Fruit fly (Drosophila melanogaster) whole organism, embryonic: ENCODE data around the gene Cpr62Ba.

Experiments used
- Antp ChIP-seq: fragments of 200-800 bp; sonication (Bioruptor generic); optimal IDR thresholded peaks from 3 replicates; lab custom pipeline; 2016; ENCODE audit warnings: missing biosample characterization, missing genetic modification characterization
- Bteb2 ChIP-seq: fragments of 200-800 bp; sonication (Bioruptor generic); optimal IDR thresholded peaks from 2 replicates; lab custom pipeline; 2016; ENCODE audit warnings: missing biosample characterization, missing genetic modification characterization
- CG10321 ChIP-seq: fragments of 200-800 bp; sonication (Bioruptor generic); IDR thresholded peaks from 2 replicates; pipeline ENCODE4 v1.3.6; 2022; ENCODE audit warnings: missing biosample characterization, missing genetic modification characterization
- CG10565 ChIP-seq: fragments of 200-800 bp; sonication (Bioruptor generic); optimal IDR thresholded peaks from 3 replicates; lab custom pipeline; 2016; ENCODE audit warnings: missing biosample characterization, mild to moderate bottlenecking, missing genetic modification characterization
- CG12236 ChIP-seq: fragments of 200-800 bp; sonication (Bioruptor generic); optimal IDR thresholded peaks from 2 replicates; lab custom pipeline; 2016; ENCODE audit warnings: missing biosample characterization, missing genetic modification characterization
- CG14050 ChIP-seq: fragments of 200-800 bp; sonication (Bioruptor generic); IDR thresholded peaks from 3 replicates; pipeline ENCODE4 v1.3.6; 2022; ENCODE audit warnings: missing biosample characterization, missing genetic modification characterization
- CG1602 ChIP-seq: fragments of 200-800 bp; sonication (Bioruptor generic); optimal IDR thresholded peaks from 3 replicates; lab custom pipeline; 2016; ENCODE audit warnings: missing biosample characterization, missing genetic modification characterization
- CG17802 ChIP-seq: fragments of 200-800 bp; sonication (Bioruptor generic); optimal IDR thresholded peaks from 2 replicates; lab custom pipeline; 2018; ENCODE audit warnings: missing biosample characterization, mild to moderate bottlenecking, missing genetic modification characterization, moderate library complexity
- CG30403 ChIP-seq: fragments of 200-800 bp; sonication (Bioruptor generic); optimal IDR thresholded peaks from 3 replicates; lab custom pipeline; 2016; ENCODE audit warnings: missing biosample characterization, missing genetic modification characterization
- CG31441 ChIP-seq: fragments of 200-800 bp; sonication (Bioruptor generic); IDR thresholded peaks from 2 replicates; pipeline ENCODE4 v1.3.6; 2022; ENCODE audit warnings: missing biosample characterization, missing genetic modification characterization
- CG4328 ChIP-seq: fragments of 200-800 bp; sonication (Bioruptor generic); optimal IDR thresholded peaks from 3 replicates; lab custom pipeline; 2017; ENCODE audit warnings: missing biosample characterization, missing genetic modification reagents, missing genetic modification characterization
- CG6254 ChIP-seq: fragments of 200-800 bp; sonication (Bioruptor generic); optimal IDR thresholded peaks from 3 replicates; lab custom pipeline; 2017; ENCODE audit warnings: mild to moderate bottlenecking, missing biosample characterization, missing genetic modification reagents, missing genetic modification characterization
- CG6813 ChIP-seq: fragments of 200-800 bp; sonication (Bioruptor generic); optimal IDR thresholded peaks from 2 replicates; lab custom pipeline; 2017; ENCODE audit warnings: missing biosample characterization, missing genetic modification characterization, mild to moderate bottlenecking, moderate library complexity, missing genetic modification reagents
- CG8359 ChIP-seq: fragments of 200-800 bp; sonication (Bioruptor generic); optimal IDR thresholded peaks from 2 replicates; lab custom pipeline; 2017; ENCODE audit warnings: missing biosample characterization, mild to moderate bottlenecking, missing genetic modification characterization, borderline replicate concordance
- Camta ChIP-seq: fragments of 200-800 bp; sonication (Bioruptor generic); optimal IDR thresholded peaks from 2 replicates; lab custom pipeline; 2016; ENCODE audit warnings: missing biosample characterization, missing genetic modification characterization
- Eip74EF ChIP-seq, 2 experiments: fragments of 200-800 bp in 1 of 2; fragments of >200 bp in 1 of 2; sonication (Bioruptor generic) in 1 of 2; optimal IDR thresholded peaks; 2 replicates each; lab custom pipeline; 2017 to 2019; ENCODE audit warnings: missing biosample characterization in 2 of 2, missing genetic modification characterization in 2 of 2, mild to moderate bottlenecking in 1 of 2, moderate library complexity in 1 of 2
- Gug ChIP-seq: fragments of 200-800 bp; sonication (Bioruptor generic); IDR thresholded peaks from 4 replicates; pipeline ENCODE4 v1.3.6; 2022; ENCODE audit warnings: missing biosample characterization, missing genetic modification characterization
- Hmx ChIP-seq: fragments of 200-800 bp; sonication (Bioruptor generic); optimal IDR thresholded peaks from 2 replicates; lab custom pipeline; 2016; ENCODE audit warnings: missing biosample characterization, missing genetic modification characterization
- Neu2 ChIP-seq: fragments of 200-800 bp; sonication (Bioruptor generic); optimal IDR thresholded peaks from 3 replicates; lab custom pipeline; 2016; ENCODE audit warnings: missing biosample characterization, missing genetic modification characterization, borderline replicate concordance
- NfI ChIP-seq: fragments of 200-800 bp; sonication (Bioruptor generic); optimal IDR thresholded peaks from 3 replicates; lab custom pipeline; 2018; ENCODE audit warnings: missing biosample characterization, mild to moderate bottlenecking, missing genetic modification characterization, moderate library complexity
- PHDP ChIP-seq: fragments of 200-800 bp; sonication (Bioruptor generic); optimal IDR thresholded peaks from 3 replicates; lab custom pipeline; 2018; ENCODE audit warnings: missing biosample characterization, mild to moderate bottlenecking, missing genetic modification characterization, moderate library complexity
- Rfx ChIP-seq: fragments of 200-800 bp; sonication (Bioruptor generic); IDR thresholded peaks from 2 replicates; pipeline ENCODE4 v1.3.6; 2022; ENCODE audit warnings: missing biosample characterization, missing genetic modification characterization
- Sox102F ChIP-seq: fragments of 200-800 bp; sonication (Bioruptor generic); optimal IDR thresholded peaks from 2 replicates; lab custom pipeline; 2018; ENCODE audit warnings: missing biosample characterization, mild to moderate bottlenecking, missing genetic modification characterization, moderate library complexity
- Spps ChIP-seq: fragments of 200-800 bp; sonication (Bioruptor generic); optimal IDR thresholded peaks from 2 replicates; lab custom pipeline; 2018; ENCODE audit warnings: missing biosample characterization, mild to moderate bottlenecking, missing genetic modification characterization
- Trl ChIP-seq, 3 experiments: fragments of >200 bp in 2 of 3; fragments of 200-800 bp in 1 of 3; sonication (Bioruptor generic) in 1 of 3; optimal IDR thresholded peaks; 2 replicates in 1 of 3; 3 replicates in 2 of 3; lab custom pipeline; 2016 to 2017; ENCODE audit warnings: missing biosample characterization in 1 of 3, missing genetic modification characterization in 1 of 3
- amos ChIP-seq: fragments of 200-800 bp; sonication (Bioruptor generic); IDR thresholded peaks from 2 replicates; pipeline ENCODE4 v1.3.6; 2022; ENCODE audit warnings: missing biosample characterization, missing genetic modification characterization; ENCODE audit not compliant: partially characterized antibody
- bcd ChIP-seq: fragments of 200-800 bp; sonication (Bioruptor generic); optimal IDR thresholded peaks from 2 replicates; lab custom pipeline; 2017; ENCODE audit warnings: missing biosample characterization, mild to moderate bottlenecking, missing genetic modification characterization
- crc ChIP-seq: fragments of 200-800 bp; sonication (Bioruptor generic); optimal IDR thresholded peaks from 2 replicates; lab custom pipeline; 2016; ENCODE audit warnings: missing biosample characterization, missing genetic modification characterization
- dimm ChIP-seq: fragments of 200-800 bp; sonication (Bioruptor generic); IDR thresholded peaks from 2 replicates; pipeline ENCODE4 v1.3.6; 2022; ENCODE audit warnings: missing biosample characterization, missing genetic modification characterization
- dm ChIP-seq: fragments of 200-800 bp; sonication (Bioruptor generic); optimal IDR thresholded peaks from 3 replicates; lab custom pipeline; 2016; ENCODE audit warnings: missing biosample characterization, missing genetic modification characterization
- eve ChIP-seq, 2 experiments: fragments of >200 bp; optimal IDR thresholded peaks; 2 replicates each; lab custom pipeline; 2017; ENCODE audit warnings: missing biosample characterization in 2 of 2, missing genetic modification characterization in 2 of 2
- eyg ChIP-seq: fragments of 200-800 bp; sonication (Bioruptor generic); optimal IDR thresholded peaks from 3 replicates; lab custom pipeline; 2016; ENCODE audit warnings: missing biosample characterization, missing genetic modification characterization
- ind ChIP-seq: fragments of 200-800 bp; sonication (Bioruptor generic); optimal IDR thresholded peaks from 3 replicates; lab custom pipeline; 2016; ENCODE audit warnings: missing biosample characterization, missing genetic modification characterization
- kah ChIP-seq: fragments of 200-800 bp; sonication (Bioruptor generic); optimal IDR thresholded peaks from 2 replicates; lab custom pipeline; 2018; ENCODE audit warnings: missing biosample characterization, mild to moderate bottlenecking, missing genetic modification characterization
- lab ChIP-seq: fragments of 200-800 bp; sonication (Bioruptor generic); optimal IDR thresholded peaks from 3 replicates; lab custom pipeline; 2017; ENCODE audit warnings: missing biosample characterization, missing genetic modification characterization, mild to moderate bottlenecking, moderate library complexity, missing genetic modification reagents
- nau ChIP-seq: fragments of 200-800 bp; sonication (Bioruptor generic); optimal IDR thresholded peaks from 3 replicates; lab custom pipeline; 2017; ENCODE audit warnings: missing biosample characterization, mild to moderate bottlenecking, missing genetic modification characterization, missing genetic modification reagents
- nerfin-2 ChIP-seq: fragments of 200-800 bp; sonication (Bioruptor generic); IDR thresholded peaks from 2 replicates; pipeline ENCODE4 v1.3.6; 2022; ENCODE audit warnings: missing biosample characterization, missing genetic modification characterization; ENCODE audit not compliant: partially characterized antibody
- prd ChIP-seq, 3 experiments: fragments of >200 bp in 2 of 3; fragments of 200-800 bp in 1 of 3; sonication (Bioruptor generic) in 1 of 3; optimal IDR thresholded peaks in 2 of 3; IDR thresholded peaks in 1 of 3; 2 replicates in 2 of 3; 3 replicates in 1 of 3; pipeline versions ENCODE4 v1.3.6 to Lab custom; 2017 to 2022; ENCODE audit warnings: missing biosample characterization in 1 of 3, missing genetic modification characterization in 1 of 3
- repo ChIP-seq: fragments of 200-800 bp; sonication (Bioruptor generic); optimal IDR thresholded peaks from 2 replicates; lab custom pipeline; 2016; ENCODE audit warnings: missing biosample characterization, missing genetic modification characterization
- rib ChIP-seq: fragments of 200-800 bp; sonication (Bioruptor generic); IDR thresholded peaks from 2 replicates; pipeline ENCODE4 v1.3.6; 2022; ENCODE audit warnings: missing biosample characterization, missing genetic modification characterization
- row ChIP-seq: fragments of 200-800 bp; sonication (Bioruptor generic); IDR thresholded peaks from 3 replicates; pipeline ENCODE4 v1.3.6; 2022; ENCODE audit warnings: missing biosample characterization, missing genetic modification characterization
- shn ChIP-seq: fragments of 200-800 bp; sonication (Bioruptor generic); optimal IDR thresholded peaks from 3 replicates; lab custom pipeline; 2016; ENCODE audit warnings: missing biosample characterization, missing genetic modification characterization
- stc ChIP-seq: fragments of 200-800 bp; sonication (Bioruptor generic); IDR thresholded peaks from 2 replicates; pipeline ENCODE4 v1.3.6; 2022; ENCODE audit warnings: missing biosample characterization, missing genetic modification characterization
- tap ChIP-seq: fragments of 200-800 bp; optimal IDR thresholded peaks from 3 replicates; lab custom pipeline; 2019; ENCODE audit warnings: missing biosample characterization, mild to moderate bottlenecking, missing genetic modification characterization, moderate library complexity
- ttk ChIP-seq: fragments of 200-800 bp; sonication (Bioruptor generic); IDR thresholded peaks from 2 replicates; pipeline ENCODE4 v2.1.2; 2022; ENCODE audit warnings: missing biosample characterization, missing genetic modification characterization
- usp ChIP-seq: fragments of >200 bp; optimal IDR thresholded peaks from 2 replicates; lab custom pipeline; 2017; ENCODE audit warnings: missing biosample characterization, missing genetic modification characterization
- vfl ChIP-seq: fragments of 200-800 bp; sonication (Bioruptor generic); optimal IDR thresholded peaks from 2 replicates; lab custom pipeline; 2016; ENCODE audit warnings: missing biosample characterization, missing genetic modification characterization
- zen ChIP-seq: fragments of 200-800 bp; sonication (Bioruptor generic); optimal IDR thresholded peaks from 3 replicates; lab custom pipeline; 2018; ENCODE audit warnings: missing biosample characterization, mild to moderate bottlenecking, missing genetic modification characterization, moderate library complexity
- zf30C ChIP-seq: fragments of 200-800 bp; sonication (Bioruptor generic); optimal IDR thresholded peaks from 3 replicates; lab custom pipeline; 2018; ENCODE audit warnings: missing biosample characterization, mild to moderate bottlenecking, missing genetic modification characterization

The Cpr62Ba gene

DNA sequence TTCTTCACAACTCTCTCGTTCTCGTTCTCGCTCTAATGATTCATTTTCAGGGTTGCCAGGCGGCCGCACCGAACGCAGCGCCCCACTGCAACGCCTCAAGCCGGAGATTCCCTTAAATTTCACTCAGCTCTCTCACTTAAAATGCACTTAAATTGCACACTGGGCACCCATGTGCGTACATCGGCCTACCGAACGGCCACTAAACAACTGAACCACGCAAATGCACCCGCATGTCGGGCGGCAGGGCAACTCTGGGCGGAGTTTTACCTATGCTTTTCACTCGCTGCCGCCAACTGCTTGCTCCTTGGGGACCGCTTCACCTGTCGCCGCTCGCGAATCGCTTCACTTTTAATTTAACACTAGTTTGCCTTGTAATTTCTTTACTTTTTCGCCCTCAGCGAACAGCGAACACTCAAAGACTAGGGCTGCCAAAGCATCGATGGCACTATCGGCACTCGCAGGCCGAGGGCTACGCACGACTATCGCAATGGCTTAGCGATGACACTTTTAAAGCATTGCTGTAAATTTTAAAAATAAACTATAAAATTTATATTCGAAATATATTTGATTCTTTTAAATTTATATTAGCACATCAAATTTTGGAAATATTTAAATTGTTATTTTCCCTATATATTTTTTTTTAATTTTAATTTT lies 30.3 kb upstream of the Cpr62Ba start, which contains the start of gene Rap1 (continued):
- TF ChIP-seq dimm (GFP tag; lab: Robert Waterston, UW) (no peak), stc (GFP tag; lab: Robert Waterston, UW) (no peak), zen (tag; lab: Kevin White, UChicago) (peak; percentile 35), tap (tag; lab: Kevin White, UChicago) (no peak), kah (GFP tag; lab: Kevin White, UChicago) (no peak), bcd (GFP tag; lab: Kevin White, UChicago) (peak; percentile 75), NfI (GFP tag; lab: Kevin White, UChicago) (peak; percentile 8), CG14050 (GFP tag; lab: Robert Waterston, UW) (peak; percentile 28; the same call in 2 of the 3 replicates), zf30C (GFP tag; lab: Kevin White, UChicago) (no peak), nerfin-2 (GFP tag; lab: Robert Waterston, UW) (peak; percentile 81), PHDP (tag; lab: Kevin White, UChicago) (no peak), nau (no peak), eyg (GFP tag; lab: Kevin White, UChicago) (peak; percentile 34), dm (GFP tag; lab: Kevin White, UChicago) (peak; percentile 47), CG6254 (GFP tag; lab: Kevin White, UChicago) (peak; percentile 5), Neu2 (GFP tag; lab: Kevin White, UChicago) (peak; percentile 20), lab (GFP tag; lab: Kevin White, UChicago) (peak; percentile 65), ind (peak; percentile 49), CG10565 (GFP tag; lab: Kevin White, UChicago) (no peak), Trl (optimal IDR thresholded peaks at IDR 0.05; lab: Kevin White, UChicago) (no peak), Trl (GFP tag; optimal IDR thresholded peaks at IDR 0.05; lab: Kevin White, UChicago) (peak; percentile 58), Hmx (GFP tag; lab: Kevin White, UChicago) (no peak), repo (GFP tag; lab: Kevin White, UChicago) (no peak), Camta (GFP tag; lab: Kevin White, UChicago) (peak; percentile 50), CG6813 (GFP tag; lab: Kevin White, UChicago) (no peak), Bteb2 (GFP tag; lab: Kevin White, UChicago) (no peak), CG30403 (peak; percentile 83), Eip74EF (GFP tag; optimal IDR thresholded peaks at IDR 0.05; lab: Kevin White, UChicago) (no peak), CG31441 (GFP tag; lab: Robert Waterston, UW) (peak; percentile 58), CG17802 (tag; lab: Kevin White, UChicago) (no peak), CG1602 (GFP tag; lab: Kevin White, UChicago) (peak; percentile 45), rib (no peak), usp (GFP tag; lab: Kevin White, UChicago) (no peak), row (peak; percentile 93), CG10321 (GFP tag; lab: Robert Waterston, UW) (0 out of 2 replicates have a peak, but pooled peaks have one; percentile 25), Antp (GFP tag; lab: Kevin White, UChicago) (peak; percentile 82), Rfx (peak; percentile 92), prd (optimal IDR thresholded peaks at IDR 0.05; lab: Kevin White, UChicago) (no peak), prd (GFP tag; IDR thresholded peaks at IDR 0.05; lab: Robert Waterston, UW) (peak; percentile 90), amos (peak; percentile 96), Spps (no peak), Gug (GFP tag; lab: Robert Waterston, UW) (peak; percentile 88), eve (GFP tag; optimal IDR thresholded peaks at IDR 0.05; lab: Kevin White, UChicago) (no peak), CG8359 (peak; percentile 9), shn (GFP tag; lab: Kevin White, UChicago) (peak; percentile 43), ttk (GFP tag; lab: Robert Waterston, UW) (peak; percentile 71), vfl (GFP tag; lab: Kevin White, UChicago) (peak; percentile 40), crc (peak; percentile 27), Sox102F (GFP tag; lab: Kevin White, UChicago) (peak; percentile 28), CG12236 (GFP tag; lab: Kevin White, UChicago) (peak; percentile 51), CG4328 (GFP tag; lab: Kevin White, UChicago) (peak; percentile 62)
